Worm (Caenorhabditis elegans) whole organism, dauer: ENCODE results near the gene lgc-38.

Experiments used
- unc-62 ChIP-seq: sonication (generic microtip); optimal IDR thresholded peaks from 2 replicates; lab custom pipeline; 2017; ENCODE audit warnings: missing biosample characterization, missing genetic modification reagents, missing genetic modification characterization

Gene lgc-38

ce11 chrIII:7045643-7046042 is 36.7 kb downstream of the lgc-38 start, which contains the start of gene R01H2.7:
Gene R01H2.7, minus strand, starts transcription at chrIII:7045743.
- TF ChIP-seq unc-62, result no peak

- no peak for TF ChIP-seq unc-62
Observed at ce11 chrIII:7056241-7056640, 47.3 kb downstream of the lgc-38 start, which contains the start of gene R01H2.2. Gene R01H2.2, plus strand, starts transcription at chrIII:7056541.

ce11 chrIII:7060531-7061095 is 51.7 kb downstream of the lgc-38 start, which contains the start of gene egg-2:
Gene egg-2, minus strand, starts transcription at chrIII:7060583.
- no peak for TF ChIP-seq unc-62

- no peak for TF ChIP-seq unc-62
Observed at ce11 chrIII:7062580-7062979, 53.6 kb downstream of the lgc-38 start, which contains the start of gene R01H2.1. Gene R01H2.1, plus strand, starts transcription at chrIII:7062880.

ce11 chrIII:7063061-7063460 is 54.1 kb downstream of the lgc-38 start:
- TF ChIP-seq unc-62, result no peak

- no peak for TF ChIP-seq unc-62
Observed at ce11 chrIII:7064185-7064584, 55.2 kb downstream of the lgc-38 start, which contains the start of gene R01H2.4. Gene R01H2.4, minus strand, starts transcription at chrIII:7064285.

- TF ChIP-seq unc-62, result no peak
Observed at ce11 chrIII:7067385-7067896, 58.5 kb downstream of the lgc-38 start, which contains the start of gene ger-1. Gene ger-1, minus strand, starts transcription at chrIII:7067477.

ce11 chrIII:7068520-7069113 is 59.7 kb downstream of the lgc-38 start, which contains the start of the genes ubc-18 and R01H2.8:
Gene ubc-18, minus strand, starts transcription at chrIII:7068570.
Gene R01H2.8, plus strand, starts transcription at chrIII:7069063.
- TF ChIP-seq unc-62, result no peak
